Worm (Caenorhabditis elegans): ENCODE data around the gene Y39E4A.1.

ce11 chrIII:12980770-12981169 lies 29.6 kb downstream of the Y39E4A.1 start, which contains the start of gene ZK1010.4:
- TF ChIP-seq nhr-67 (tag; optimal IDR thresholded peaks at IDR 0.05) (no peak), ceh-9 (tag; optimal IDR thresholded peaks at IDR 0.05) (no peak)

All from whole organism, L3 larva.